Fruit fly (Drosophila melanogaster) whole organism: ENCODE results near the gene yellow-g.

Experiments
- CG8478 ChIP-seq: fragments of >200 bp; optimal IDR thresholded peaks from 2 replicates; lab custom pipeline; 2018; ENCODE audit warnings: inconsistent platforms
- Dll ChIP-seq: fragments of >200 bp; optimal IDR thresholded peaks from 2 replicates; lab custom pipeline; 2017
- EcR ChIP-seq, 2 experiments: fragments of >200 bp; optimal IDR thresholded peaks; 2 replicates each; lab custom pipeline; 2017; ENCODE audit warnings: missing biosample characterization in 2 of 2, missing genetic modification characterization in 2 of 2, missing genetic modification reagents in 2 of 2
- pan ChIP-seq: fragments of >200 bp; optimal IDR thresholded peaks from 2 replicates; lab custom pipeline; 2017
- psq ChIP-seq: fragments of >200 bp; optimal IDR thresholded peaks from 2 replicates; lab custom pipeline; 2017
- usp ChIP-seq: fragments of >200 bp; optimal IDR thresholded peaks from 2 replicates; lab custom pipeline; 2017; ENCODE audit warnings: missing biosample characterization, missing genetic modification characterization, mixed read lengths

Gene yellow-g

dm6 chr3L:2255775-2256174 lies 16.8 kb downstream of the yellow-g start:
- TF ChIP-seq Dll (lab: Kevin White, UChicago) = no peak
- no peak for TF ChIP-seq EcR (GFP tag; optimal IDR thresholded peaks at IDR 0.05; lab: Kevin White, UChicago)
- TF ChIP-seq pan (lab: Kevin White, UChicago) = no peak
- no peak for TF ChIP-seq psq (lab: Kevin White, UChicago)
- no peak for TF ChIP-seq CG8478
- no peak for TF ChIP-seq usp (GFP tag; lab: Kevin White, UChicago)

dm6 chr3L:2253962-2254662 lies 18.5 kb downstream of the yellow-g start:
- no peak for TF ChIP-seq Dll (lab: Kevin White, UChicago)
- TF ChIP-seq EcR (GFP tag; optimal IDR thresholded peaks at IDR 0.05; lab: Kevin White, UChicago) = no peak
- TF ChIP-seq psq (lab: Kevin White, UChicago) = no peak
- TF ChIP-seq usp (GFP tag; lab: Kevin White, UChicago) = no peak
- TF ChIP-seq pan (lab: Kevin White, UChicago) = no peak
- TF ChIP-seq CG8478 = no peak

DNA sequence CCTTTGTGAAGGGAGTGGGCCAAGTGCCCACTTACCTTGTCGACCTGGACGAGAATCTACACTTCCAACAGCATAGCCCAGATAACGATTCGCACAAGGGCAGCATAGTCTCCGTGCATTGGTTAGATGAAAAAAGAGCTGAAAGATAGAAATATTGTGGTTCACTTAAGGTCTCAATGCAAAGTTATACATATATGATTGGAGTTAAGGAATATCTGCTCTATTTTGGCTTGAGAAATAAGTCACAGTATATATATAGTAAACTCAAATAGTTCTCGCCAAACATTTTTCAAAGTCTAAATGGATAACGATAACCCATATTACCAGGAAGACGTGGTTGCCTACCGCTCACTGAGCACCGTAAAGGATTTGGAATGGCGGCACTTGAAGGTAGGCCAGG lies 24.2 kb downstream of the yellow-g start, which contains the start of gene CG32305:
TSS of gene CG32305 (plus strand) at position 301 of the 400 bp plus-strand sequence.
- TF ChIP-seq psq (lab: Kevin White, UChicago) (no peak), pan (lab: Kevin White, UChicago) (no peak), CG8478 (no peak), Dll (lab: Kevin White, UChicago) (no peak)

DNA sequence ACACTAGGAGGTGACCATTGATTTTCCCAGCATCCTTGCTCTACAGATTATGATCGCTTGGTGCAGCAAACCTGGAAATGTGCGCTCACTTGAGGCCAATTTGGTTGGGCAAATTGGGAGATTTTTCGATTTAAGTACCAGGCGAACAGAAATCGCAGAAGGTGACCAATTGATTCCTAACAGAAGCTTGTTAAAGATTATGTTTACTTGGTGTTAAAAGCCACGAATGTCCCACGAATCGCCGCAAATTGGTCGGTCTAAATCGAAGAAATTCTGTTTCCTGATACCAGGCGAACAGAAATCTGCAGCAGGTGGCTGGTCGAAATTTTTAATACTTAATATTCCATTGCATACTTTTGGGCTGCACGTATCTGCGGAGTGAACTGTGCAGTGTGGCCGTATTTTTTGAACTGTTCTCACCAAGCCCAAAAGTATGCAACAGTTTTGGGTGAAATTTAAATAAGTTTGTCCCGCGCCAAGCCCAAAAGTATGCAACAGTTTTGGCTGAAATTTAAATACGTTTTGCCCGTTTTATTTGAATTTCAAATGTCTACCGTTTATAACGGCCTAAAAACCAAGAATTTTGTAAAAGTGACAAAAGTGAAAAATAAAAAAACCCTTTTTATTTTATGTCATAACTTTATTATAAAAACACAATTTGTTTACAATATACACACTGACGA lies 28.6 kb downstream of the yellow-g start, which contains the start of gene CG32301:
TSS of gene CG32301 (plus strand) at position 633 of the 683 bp plus-strand sequence.
- TF ChIP-seq psq (lab: Kevin White, UChicago) = no peak
- TF ChIP-seq Dll (lab: Kevin White, UChicago) = no peak
- no peak for TF ChIP-seq CG8478
- no peak for TF ChIP-seq EcR (GFP tag; optimal IDR thresholded peaks at IDR 0.05; lab: Kevin White, UChicago)
- no peak for TF ChIP-seq pan (lab: Kevin White, UChicago)
- TF ChIP-seq usp (GFP tag; lab: Kevin White, UChicago) = no peak

- TF ChIP-seq usp (GFP tag; lab: Kevin White, UChicago) (no peak), pan (lab: Kevin White, UChicago) (no peak), Dll (lab: Kevin White, UChicago) (no peak), CG8478 (no peak), EcR (GFP tag; optimal IDR thresholded peaks at IDR 0.05; lab: Kevin White, UChicago) (no peak), psq (lab: Kevin White, UChicago) (no peak)
Observed at dm6 chr3L:2237543-2238233, 34.9 kb downstream of the yellow-g start, which contains the start of gene ACXD. Gene ACXD, plus strand, starts transcription at chr3L:2237608.

DNA sequence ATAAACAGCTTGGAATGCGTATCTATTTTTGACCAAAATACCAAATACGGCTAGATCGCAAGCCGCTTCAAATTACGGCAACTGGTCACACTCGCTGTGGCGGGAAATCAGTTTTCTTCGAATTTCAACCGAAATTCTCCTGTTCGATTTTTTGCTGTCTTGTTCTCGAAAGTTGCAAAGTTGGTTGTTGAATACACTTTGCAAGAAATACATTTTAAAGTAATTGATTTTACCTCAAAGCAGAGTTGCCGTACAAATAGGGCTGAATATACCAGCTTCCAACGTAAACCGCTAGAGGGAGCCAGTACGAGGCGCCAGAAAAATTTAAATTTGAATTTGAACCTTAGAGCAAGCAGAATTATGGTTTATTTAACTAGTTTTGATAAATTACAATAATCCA lies 35.5 kb downstream of the yellow-g start, which contains the start of gene CG9018:
TSS of gene CG9018 (minus strand) at position 43 of the 400 bp plus-strand sequence.
- no peak for TF ChIP-seq pan (lab: Kevin White, UChicago)
- TF ChIP-seq Dll (lab: Kevin White, UChicago) = no peak

- no peak for TF ChIP-seq Dll (lab: Kevin White, UChicago)
- TF ChIP-seq usp (GFP tag; lab: Kevin White, UChicago) = no peak
- no peak for TF ChIP-seq CG8478
- no peak for TF ChIP-seq pan (lab: Kevin White, UChicago)
- TF ChIP-seq EcR (GFP tag; optimal IDR thresholded peaks at IDR 0.05; lab: Kevin White, UChicago) = no peak
- no peak for TF ChIP-seq psq (lab: Kevin White, UChicago)
Observed at dm6 chr3L:2229172-2229696, 43.3 kb downstream of the yellow-g start, which contains the start of gene Oseg2. Gene Oseg2, plus strand, starts transcription at chr3L:2229646.

DNA sequence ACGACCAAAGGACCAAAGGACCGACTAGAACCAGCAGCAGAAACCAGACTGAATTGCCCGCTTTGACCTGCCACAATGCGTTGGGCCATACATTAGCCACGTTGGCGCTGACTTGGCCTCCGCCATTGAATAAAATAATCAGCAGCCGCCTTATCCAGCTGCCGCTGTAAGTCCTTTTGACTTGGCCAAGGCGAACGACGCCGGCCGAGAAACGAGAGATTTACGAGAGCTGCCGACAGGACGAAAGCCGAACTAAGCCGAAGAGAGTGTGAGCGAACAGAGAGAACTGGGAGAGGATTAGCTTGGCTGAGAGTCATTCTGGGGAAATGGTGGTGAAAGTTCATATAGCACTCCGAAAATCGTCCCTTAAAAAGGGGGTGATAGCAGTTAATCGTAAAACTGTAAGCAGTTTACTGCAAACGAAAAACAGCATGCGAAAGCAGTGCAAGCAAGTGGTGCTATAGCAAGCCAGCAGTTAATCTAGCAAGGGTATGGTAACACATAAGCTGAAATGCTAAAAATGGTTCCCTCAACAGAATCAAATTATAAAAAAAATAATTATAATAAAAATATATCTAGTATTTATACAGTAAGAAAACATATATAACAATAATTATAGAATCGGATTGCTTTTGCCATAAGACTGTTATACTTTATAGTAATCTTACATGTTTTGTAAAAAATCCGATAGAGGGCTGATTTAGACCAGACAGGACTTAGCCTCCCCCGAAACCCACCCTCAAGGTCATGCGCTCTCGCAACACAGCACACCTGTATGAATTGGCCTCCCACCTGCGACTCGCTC lies 44.0 kb downstream of the yellow-g start:
- no peak for TF ChIP-seq Dll (lab: Kevin White, UChicago)
- no peak for TF ChIP-seq CG8478
- no peak for TF ChIP-seq usp (GFP tag; lab: Kevin White, UChicago)
